Fruit fly (Drosophila melanogaster) whole organism, prepupa: Measurements from ENCODE around the gene UbcE2H.
A peak's percentile ranks its signal among the peaks of the same experiment; 100 is the strongest.

Experiments
- Eip93F ChIP-seq: fragments of 200-800 bp; sonication (Bioruptor generic); optimal IDR thresholded peaks from 2 replicates; lab custom pipeline; 2016; ENCODE audit warnings: missing biosample characterization, mild to moderate bottlenecking, missing genetic modification characterization
- Hr39 ChIP-seq: fragments of 200-800 bp; sonication (Bioruptor generic); optimal IDR thresholded peaks from 2 replicates; lab custom pipeline; 2016; ENCODE audit warnings: missing biosample characterization, missing genetic modification characterization
- dac ChIP-seq: fragments of 200-800 bp; sonication (Bioruptor generic); optimal IDR thresholded peaks from 2 replicates; lab custom pipeline; 2017; ENCODE audit warnings: missing biosample characterization, mild to moderate bottlenecking, missing genetic modification characterization
- topi ChIP-seq: fragments of 200-800 bp; sonication (Bioruptor generic); optimal IDR thresholded peaks from 3 replicates; lab custom pipeline; 2016; ENCODE audit warnings: missing biosample characterization, missing genetic modification characterization

DNA sequence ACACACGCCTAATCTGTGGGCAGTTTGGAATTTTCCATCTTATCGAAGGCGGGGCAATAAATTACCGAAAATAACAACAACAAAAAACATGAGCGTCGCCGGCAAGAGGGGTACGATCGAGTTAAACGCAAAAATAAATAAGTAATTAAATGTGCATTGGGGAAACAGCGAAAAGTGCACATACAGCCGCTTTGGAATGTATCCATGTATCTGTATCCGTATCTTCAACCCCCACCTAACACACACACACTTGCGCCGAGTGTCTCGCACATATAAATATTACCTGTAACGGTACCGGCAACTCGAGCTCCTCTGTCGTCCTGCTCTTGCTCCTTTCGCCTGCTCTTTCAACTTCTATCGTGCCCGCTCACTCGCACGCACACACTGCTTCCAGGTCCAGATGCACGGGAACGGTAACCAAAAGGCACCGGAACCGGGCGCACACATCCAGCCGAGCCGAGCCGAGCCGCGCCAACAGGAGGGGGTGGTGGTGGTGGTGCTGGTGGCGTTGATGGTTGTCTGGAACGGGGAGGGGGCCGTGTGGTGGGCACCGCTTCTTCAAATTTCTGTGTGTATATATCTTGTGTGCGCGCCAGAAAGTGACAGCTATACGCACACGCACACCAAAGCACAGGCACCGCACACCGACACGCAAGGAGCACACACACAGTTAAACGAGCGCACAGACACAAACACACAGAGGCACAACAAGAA is 47.6 kb upstream of the UbcE2H start:
- TF ChIP-seq topi (GFP tag; lab: Kevin White, UChicago) = peak; percentile 30
- TF ChIP-seq dac (GFP tag; lab: Kevin White, UChicago) = no peak
- TF ChIP-seq Eip93F (GFP tag; lab: Kevin White, UChicago) = peak; percentile 0
- TF ChIP-seq Hr39 = peak; percentile 21
